Fruit fly (Drosophila melanogaster) whole organism, wandering third instar larva: ENCODE data around the gene mud.

ENCODE experiments used
- Dfd ChIP-seq: fragments of >200 bp; optimal IDR thresholded peaks from 2 replicates; lab custom pipeline; 2017; ENCODE audit warnings: missing biosample characterization, missing genetic modification characterization
- Hr83 ChIP-seq: fragments of 200-300 bp; sonication (Bioruptor generic); optimal IDR thresholded peaks from 2 replicates; lab custom pipeline; 2016; ENCODE audit warnings: missing biosample characterization, mild to moderate bottlenecking, missing genetic modification characterization, moderate library complexity; ENCODE audit not compliant: poor library complexity, severe bottlenecking
- OdsH ChIP-seq: fragments of 200-800 bp; sonication (Bioruptor generic); optimal IDR thresholded peaks from 2 replicates; lab custom pipeline; 2016; ENCODE audit warnings: missing biosample characterization, mild to moderate bottlenecking, missing genetic modification characterization
- Rel ChIP-seq, 2 experiments: fragments of 200-800 bp; sonication (Bioruptor generic) in 1 of 2; optimal IDR thresholded peaks; 2 replicates in 1 of 2; 3 replicates in 1 of 2; lab custom pipeline; 2016 to 2019; ENCODE audit warnings: mild to moderate bottlenecking in 2 of 2, missing biosample characterization in 2 of 2, missing genetic modification characterization in 2 of 2, moderate library complexity in 1 of 2
- Sp1 ChIP-seq: fragments of 200-800 bp; sonication (Bioruptor generic); optimal IDR thresholded peaks from 3 replicates; lab custom pipeline; 2019; ENCODE audit warnings: missing biosample characterization, mild to moderate bottlenecking, missing genetic modification characterization, moderate library complexity
- brk ChIP-seq: fragments of 200-800 bp; sonication (Bioruptor generic); optimal IDR thresholded peaks from 2 replicates; lab custom pipeline; 2016; ENCODE audit warnings: missing biosample characterization, mild to moderate bottlenecking, missing genetic modification characterization
- ey ChIP-seq: fragments of 200-800 bp; sonication (Bioruptor generic); optimal IDR thresholded peaks from 2 replicates; lab custom pipeline; 2016; ENCODE audit warnings: missing biosample characterization, missing genetic modification characterization
- fru ChIP-seq: fragments of 200-800 bp; sonication (Bioruptor generic); optimal IDR thresholded peaks from 3 replicates; lab custom pipeline; 2016; ENCODE audit warnings: missing biosample characterization, mild to moderate bottlenecking, missing genetic modification characterization
- h ChIP-seq: fragments of 200-800 bp; sonication (Bioruptor generic); optimal IDR thresholded peaks from 3 replicates; lab custom pipeline; 2016; ENCODE audit warnings: missing biosample characterization, mild to moderate bottlenecking, missing genetic modification characterization
- lola ChIP-seq: fragments of >200 bp; optimal IDR thresholded peaks from 2 replicates; lab custom pipeline; 2017; ENCODE audit warnings: missing biosample characterization, missing genetic modification characterization
- psq ChIP-seq: fragments of 200-800 bp; sonication (Bioruptor generic); optimal IDR thresholded peaks from 3 replicates; lab custom pipeline; 2017; ENCODE audit warnings: missing biosample characterization, mild to moderate bottlenecking, missing genetic modification characterization, moderate library complexity
- sage ChIP-seq: fragments of 200-800 bp; sonication (Bioruptor generic); optimal IDR thresholded peaks from 2 replicates; lab custom pipeline; 2016; ENCODE audit warnings: missing biosample characterization, mild to moderate bottlenecking, missing genetic modification characterization
- usp ChIP-seq: fragments of >200 bp; optimal IDR thresholded peaks from 2 replicates; lab custom pipeline; 2017; ENCODE audit warnings: missing biosample characterization, missing genetic modification characterization

- TF ChIP-seq OdsH (GFP tag; lab: Kevin White, UChicago), result no peak
- no peak for TF ChIP-seq sage (GFP tag; lab: Kevin White, UChicago)
- no peak for TF ChIP-seq fru (GFP tag; lab: Kevin White, UChicago)
- TF ChIP-seq lola (GFP tag; lab: Kevin White, UChicago), result no peak
- TF ChIP-seq usp (GFP tag; lab: Kevin White, UChicago), result no peak
- no peak for TF ChIP-seq Hr83 (GFP tag; lab: Kevin White, UChicago)
- TF ChIP-seq Dfd (GFP tag; lab: Kevin White, UChicago), result no peak
- no peak for TF ChIP-seq brk (GFP tag; lab: Kevin White, UChicago)
- TF ChIP-seq Rel (GFP tag; optimal IDR thresholded peaks at IDR 0.05; lab: Kevin White, UChicago), result no peak
- TF ChIP-seq Rel (tag; optimal IDR thresholded peaks at IDR 0.05; lab: Kevin White, UChicago), result no peak
- no peak for TF ChIP-seq psq (GFP tag; lab: Kevin White, UChicago)
- TF ChIP-seq Sp1 (GFP tag; lab: Kevin White, UChicago), result no peak
- no peak for TF ChIP-seq h (GFP tag; lab: Kevin White, UChicago)
- TF ChIP-seq ey, result no peak
These were observed 5.1 kb upstream of the mud start, which contains the start of gene mRNA-cap for dm6 chrX:14242479-14242878.
